Fruit fly (Drosophila melanogaster) Kc167 (cell line): ENCODE results near the gene Lst8.

ENCODE experiments used
- h ChIP-seq: fragments of >200 bp; optimal IDR thresholded peaks from 3 replicates; lab custom pipeline; 2018; ENCODE audit warnings: missing external identifiers
- insv ChIP-seq: fragments of >200 bp; optimal IDR thresholded peaks from 3 replicates; lab custom pipeline; 2018; ENCODE audit warnings: missing external identifiers
- psq ChIP-seq: fragments of >200 bp; optimal IDR thresholded peaks from 2 replicates; lab custom pipeline; 2017; ENCODE audit warnings: missing external identifiers
- ttk ChIP-seq: sonication (Bioruptor generic); optimal IDR thresholded peaks from 2 replicates; lab custom pipeline; 2017; ENCODE audit warnings: missing external identifiers

dm6 chrX:9584104-9584947, 21.4 kb downstream of the Lst8 start:
- TF ChIP-seq h (lab: Kevin White, UChicago) (no peak), ttk (lab: Kevin White, UChicago) (no peak), psq (lab: Kevin White, UChicago) (no peak), insv (lab: Kevin White, UChicago) (no peak)
